Worm (Caenorhabditis elegans) whole organism, young adult: Measurements from ENCODE around the gene F31B9.7.

Source experiments
- F52B5.7 ChIP-seq: sonication (generic microtip); optimal IDR thresholded peaks from 2 replicates; lab custom pipeline; 2016; ENCODE audit warnings: mild to moderate bottlenecking, missing genetic modification characterization, missing compliant biosample characterization
- T07F8.4 ChIP-seq: sonication (generic microtip); optimal IDR thresholded peaks from 2 replicates; lab custom pipeline; 2016; ENCODE audit warnings: mild to moderate bottlenecking, missing genetic modification characterization, moderate library complexity, missing compliant biosample characterization
- ama-1 ChIP-seq, 3 experiments: fragments of 150-350 bp in 1 of 3; sonication (generic microtip) in 2 of 3; optimal IDR thresholded peaks; 2 replicates each; lab custom pipeline; 2014 to 2018; ENCODE audit warnings: missing biosample characterization in 2 of 3, missing genetic modification characterization in 2 of 3, missing genetic modification reagents in 2 of 3
- efl-1 ChIP-seq: fragments of 150-350 bp; optimal IDR thresholded peaks from 2 replicates; lab custom pipeline; 2014; ENCODE audit warnings: missing biosample characterization, missing genetic modification reagents, missing genetic modification characterization

DNA sequence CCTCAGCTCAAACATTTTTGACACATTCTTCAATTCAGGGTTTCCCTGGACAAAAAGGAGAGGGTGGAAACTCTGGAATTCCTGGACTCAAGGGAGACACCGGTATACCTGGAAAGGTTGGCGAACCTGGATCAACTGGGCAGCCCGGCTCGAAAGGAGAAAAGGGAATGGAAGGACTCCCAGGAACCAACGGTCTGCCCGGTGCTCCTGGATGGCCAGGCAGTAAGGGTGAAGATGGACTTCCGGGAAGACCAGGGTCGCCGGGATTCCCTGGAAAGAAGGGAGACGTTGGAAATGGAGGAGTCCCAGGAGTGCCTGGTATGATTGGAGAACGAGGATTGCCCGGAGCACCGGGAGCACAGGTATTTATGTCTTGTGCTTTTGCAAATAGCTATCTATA lies 26.3 kb downstream of the F31B9.7 start:
- no peak for TF ChIP-seq T07F8.4 (tag; lab: Kevin White, UChicago)
- TF ChIP-seq F52B5.7 (tag; lab: Kevin White, UChicago) = no peak
- TF ChIP-seq efl-1 = no peak
- no peak for TF ChIP-seq ama-1 (optimal IDR thresholded peaks at IDR 0.05; lab: Kevin White, UChicago)
- no peak for TF ChIP-seq ama-1 (GFP tag; optimal IDR thresholded peaks at IDR 0.05; lab: Kevin White, UChicago)
